Worm (Caenorhabditis elegans): ENCODE measurements around the gene D1054.8.

ce11 chrV:10754050-10754449 is 30.1 kb upstream of the D1054.8 start, which contains the start of gene F28H7.7:
- TF ChIP-seq elt-2 (tag; optimal IDR thresholded peaks at IDR 0.05) (no peak), ceh-82 (tag; optimal IDR thresholded peaks at IDR 0.05) (no peak), ceh-16 (tag; optimal IDR thresholded peaks at IDR 0.05) (no peak), unc-62 (GFP tag; optimal IDR thresholded peaks at IDR 0.05) (no peak), snpc-4 (tag; optimal IDR thresholded peaks at IDR 0.05) (no peak), nhr-11 (tag; optimal IDR thresholded peaks at IDR 0.05) (no peak)

All from whole organism, L3 larva.